Worm (Caenorhabditis elegans) whole organism, late embryonic: ENCODE results near the gene H40L08.2.

Experiments
- F13H6.1 ChIP-seq: sonication (generic microtip); optimal IDR thresholded peaks from 2 replicates; lab custom pipeline; 2016; ENCODE audit warnings: missing genetic modification characterization, missing compliant biosample characterization
- K02D7.2 ChIP-seq: sonication (generic microtip); optimal IDR thresholded peaks from 2 replicates; lab custom pipeline; 2017; ENCODE audit warnings: mild to moderate bottlenecking, missing genetic modification characterization, missing compliant biosample characterization
- K09A11.1 ChIP-seq: sonication (generic microtip); optimal IDR thresholded peaks from 2 replicates; lab custom pipeline; 2017; ENCODE audit warnings: antibody characterized with exemption, mild to moderate bottlenecking, missing genetic modification characterization, missing compliant biosample characterization; ENCODE audit not compliant: insufficient read depth
- T23F11.4 ChIP-seq: fragments of 200-800 bp; sonication (Bioruptor generic); optimal IDR thresholded peaks from 2 replicates; lab custom pipeline; 2018; ENCODE audit warnings: mild to moderate bottlenecking, missing genetic modification characterization, missing compliant biosample characterization
- Y22D7AL.16 ChIP-seq: sonication (generic microtip); optimal IDR thresholded peaks from 2 replicates; lab custom pipeline; 2016; ENCODE audit warnings: missing genetic modification characterization, missing compliant biosample characterization
- ceh-14 ChIP-seq: sonication (generic microtip); optimal IDR thresholded peaks from 2 replicates; lab custom pipeline; 2016; ENCODE audit warnings: missing genotype, missing genetic modification characterization, missing compliant biosample characterization
- ceh-18 ChIP-seq: sonication (generic microtip); optimal IDR thresholded peaks from 2 replicates; lab custom pipeline; 2016; ENCODE audit warnings: missing genetic modification characterization, missing compliant biosample characterization
- ceh-19 ChIP-seq: fragments of 200-800 bp; sonication (Bioruptor generic); optimal IDR thresholded peaks from 2 replicates; lab custom pipeline; 2018; ENCODE audit warnings: mild to moderate bottlenecking, missing genetic modification characterization, missing compliant biosample characterization
- ceh-22 ChIP-seq: sonication (generic microtip); optimal IDR thresholded peaks from 2 replicates; lab custom pipeline; 2017; ENCODE audit warnings: missing biosample characterization, missing genetic modification characterization
- ceh-30 ChIP-seq: fragments of 150-350 bp; optimal IDR thresholded peaks from 2 replicates; lab custom pipeline; 2014; ENCODE audit warnings: missing biosample characterization, missing genetic modification characterization
- ceh-31 ChIP-seq: sonication (generic microtip); optimal IDR thresholded peaks from 2 replicates; lab custom pipeline; 2016; ENCODE audit warnings: missing genetic modification characterization, missing compliant biosample characterization
- ceh-34 ChIP-seq: sonication (generic microtip); optimal IDR thresholded peaks from 2 replicates; lab custom pipeline; 2016; ENCODE audit warnings: mild to moderate bottlenecking, missing genetic modification characterization, missing compliant biosample characterization
- ceh-45 ChIP-seq: fragments of 200-800 bp; sonication (Bioruptor generic); IDR thresholded peaks from 2 replicates; pipeline ENCODE4 v1.3.6; 2022; ENCODE audit warnings: missing genetic modification reagents, missing genetic modification characterization, missing compliant biosample characterization
- ets-4 ChIP-seq: sonication (generic microtip); optimal IDR thresholded peaks from 2 replicates; lab custom pipeline; 2016; ENCODE audit warnings: missing genetic modification characterization, missing compliant biosample characterization
- eyg-1 ChIP-seq: sonication (generic microtip); optimal IDR thresholded peaks from 2 replicates; lab custom pipeline; 2016; ENCODE audit warnings: missing genotype, missing genetic modification characterization, missing compliant biosample characterization
- fax-1 ChIP-seq: sonication (generic microtip); optimal IDR thresholded peaks from 2 replicates; lab custom pipeline; 2016; ENCODE audit warnings: missing genotype, missing genetic modification characterization, missing compliant biosample characterization
- gmeb-2 ChIP-seq: sonication (generic microtip); optimal IDR thresholded peaks from 2 replicates; lab custom pipeline; 2016; ENCODE audit warnings: missing genetic modification characterization, inconsistent platforms, missing compliant biosample characterization
- hlh-13 ChIP-seq: fragments of 200-800 bp; sonication (Bioruptor generic); optimal IDR thresholded peaks from 2 replicates; lab custom pipeline; 2018; ENCODE audit warnings: mild to moderate bottlenecking, missing genetic modification characterization, missing compliant biosample characterization
- hlh-30 ChIP-seq: sonication (generic microtip); optimal IDR thresholded peaks from 2 replicates; lab custom pipeline; 2017; ENCODE audit warnings: antibody characterized with exemption, missing genetic modification characterization, missing compliant biosample characterization; ENCODE audit not compliant: insufficient read depth
- lim-6 ChIP-seq: sonication (generic microtip); optimal IDR thresholded peaks from 2 replicates; lab custom pipeline; 2016; ENCODE audit warnings: missing genetic modification characterization, missing compliant biosample characterization
- lin-11 ChIP-seq: fragments of 200-800 bp; sonication (Bioruptor generic); optimal IDR thresholded peaks from 2 replicates; lab custom pipeline; 2018; ENCODE audit warnings: mild to moderate bottlenecking, missing genetic modification characterization, missing compliant biosample characterization
- nfya-1 ChIP-seq: sonication (generic microtip); optimal IDR thresholded peaks from 2 replicates; lab custom pipeline; 2017; ENCODE audit warnings: missing genetic modification characterization, mild to moderate bottlenecking, missing compliant biosample characterization, antibody characterized with exemption, moderate library complexity
- nhr-232 ChIP-seq: sonication (generic microtip); optimal IDR thresholded peaks from 2 replicates; lab custom pipeline; 2016; ENCODE audit warnings: missing genetic modification characterization, missing compliant biosample characterization
- npax-4 ChIP-seq: sonication (generic microtip); optimal IDR thresholded peaks from 2 replicates; lab custom pipeline; 2016; ENCODE audit warnings: missing genetic modification characterization, missing compliant biosample characterization
- pat-9 ChIP-seq: fragments of 200-800 bp; sonication (Bioruptor generic); optimal IDR thresholded peaks from 2 replicates; lab custom pipeline; 2018; ENCODE audit warnings: mild to moderate bottlenecking, missing genetic modification characterization, moderate library complexity, missing compliant biosample characterization
- pax-1 ChIP-seq: fragments of 150-350 bp; optimal IDR thresholded peaks from 2 replicates; lab custom pipeline; 2014; ENCODE audit warnings: missing biosample characterization, missing genetic modification characterization
- pha-2 ChIP-seq: sonication (generic microtip); optimal IDR thresholded peaks from 2 replicates; lab custom pipeline; 2017; ENCODE audit warnings: mild to moderate bottlenecking, missing genetic modification characterization, missing compliant biosample characterization
- pha-4 ChIP-seq: fragments of 150-350 bp; optimal IDR thresholded peaks from 2 replicates; lab custom pipeline; 2018; ENCODE audit warnings: missing biosample characterization, missing genetic modification reagents, missing genetic modification characterization
- pqm-1 ChIP-seq: sonication (generic microtip); optimal IDR thresholded peaks from 2 replicates; lab custom pipeline; 2016; ENCODE audit warnings: missing genetic modification characterization, missing compliant biosample characterization
- pros-1 ChIP-seq: fragments of 150-350 bp; optimal IDR thresholded peaks from 2 replicates; lab custom pipeline; 2014; ENCODE audit warnings: missing biosample characterization, missing genetic modification reagents, missing genetic modification characterization
- ref-2 ChIP-seq: sonication (generic microtip); optimal IDR thresholded peaks from 2 replicates; lab custom pipeline; 2016; ENCODE audit warnings: missing genetic modification characterization, missing compliant biosample characterization
- rnt-1 ChIP-seq: sonication (generic microtip); optimal IDR thresholded peaks from 2 replicates; lab custom pipeline; 2016; ENCODE audit warnings: missing genetic modification characterization, missing compliant biosample characterization
- sox-2 ChIP-seq: fragments of 200-800 bp; sonication (Bioruptor generic); IDR thresholded peaks from 2 replicates; pipeline ENCODE4 v1.3.6; 2022; ENCODE audit warnings: missing genetic modification reagents, missing genetic modification characterization, missing compliant biosample characterization
- syd-9 ChIP-seq: sonication (generic microtip); optimal IDR thresholded peaks from 2 replicates; lab custom pipeline; 2016; ENCODE audit warnings: mild to moderate bottlenecking, missing genetic modification characterization, moderate library complexity, missing compliant biosample characterization
- ttx-3 ChIP-seq: sonication (generic microtip); optimal IDR thresholded peaks from 2 replicates; lab custom pipeline; 2016; ENCODE audit warnings: missing genetic modification reagents, missing genetic modification characterization, missing compliant biosample characterization
- unc-42 ChIP-seq: sonication (generic microtip); optimal IDR thresholded peaks from 2 replicates; lab custom pipeline; 2016; ENCODE audit warnings: missing genotype, missing genetic modification characterization, missing compliant biosample characterization
- zip-5 ChIP-seq: sonication (generic microtip); optimal IDR thresholded peaks from 2 replicates; lab custom pipeline; 2016; ENCODE audit warnings: missing genetic modification characterization, missing compliant biosample characterization
- ztf-16 ChIP-seq: sonication (generic microtip); optimal IDR thresholded peaks from 2 replicates; lab custom pipeline; 2017; ENCODE audit warnings: missing genetic modification characterization, missing compliant biosample characterization

The H40L08.2 gene

DNA sequence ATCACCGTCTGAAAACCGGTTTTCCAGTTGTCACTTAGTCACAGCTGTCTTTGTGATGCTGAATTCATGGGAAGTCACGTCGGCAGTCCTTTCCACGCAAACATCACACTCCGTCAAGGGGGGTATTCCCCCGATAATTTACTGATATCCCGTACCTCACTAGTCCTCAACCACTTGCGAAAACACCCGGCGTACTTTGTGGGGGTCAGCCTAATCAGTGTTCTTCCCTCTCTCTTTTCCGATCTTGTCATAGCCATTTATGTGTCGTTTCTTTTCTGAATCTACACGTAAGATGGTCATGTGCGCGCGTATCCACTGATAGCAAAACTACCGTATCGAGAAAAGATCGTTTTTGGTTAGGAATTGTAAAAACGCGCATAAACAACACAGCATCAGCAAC, 1.9 kb upstream of the H40L08.2 start:
- no peak for TF ChIP-seq Y22D7AL.16
- TF ChIP-seq syd-9 = no peak
- TF ChIP-seq ceh-22 (tag; lab: Kevin White, UChicago) = no peak
- no peak for TF ChIP-seq npax-4 (tag; lab: Kevin White, UChicago)
- TF ChIP-seq ref-2 (tag; lab: Kevin White, UChicago) = peak; percentile 33
- TF ChIP-seq ets-4 (tag; lab: Kevin White, UChicago) = no peak

ce11 chrX:15078276-15078675, 732 bp upstream of the H40L08.2 start:
- TF ChIP-seq T23F11.4 (GFP tag; lab: Kevin White, UChicago) (no peak), ceh-19 (GFP tag; lab: Kevin White, UChicago) (no peak), hlh-30 (tag; lab: Kevin White, UChicago) (no peak), ceh-31 (tag; lab: Kevin White, UChicago) (no peak), ets-4 (tag; lab: Kevin White, UChicago) (no peak), eyg-1 (no peak), ceh-18 (tag; lab: Kevin White, UChicago) (no peak), F13H6.1 (tag; lab: Kevin White, UChicago) (no peak), hlh-13 (no peak)
- TF ChIP-seq, all 69 proteins: peak for 0

- TF ChIP-seq K02D7.2 (tag; lab: Kevin White, UChicago) = no peak
These were observed 635 bp downstream of the H40L08.2 start for ce11 chrX:15076909-15077308.

- no peak for TF ChIP-seq pqm-1 (tag; lab: Kevin White, UChicago)
- TF ChIP-seq pat-9 (tag; lab: Kevin White, UChicago) = no peak
- no peak for TF ChIP-seq unc-42 (tag; lab: Kevin White, UChicago)
- TF ChIP-seq pha-2 (tag; lab: Kevin White, UChicago) = no peak
- TF ChIP-seq zip-5 (tag; lab: Kevin White, UChicago) = no peak
- TF ChIP-seq lim-6 (tag; lab: Kevin White, UChicago) = no peak
- no peak for TF ChIP-seq pros-1
- no peak for TF ChIP-seq npax-4 (tag; lab: Kevin White, UChicago)
- TF ChIP-seq rnt-1 (tag; lab: Kevin White, UChicago) = no peak
- no peak for TF ChIP-seq ceh-22 (tag; lab: Kevin White, UChicago)
- TF ChIP-seq nfya-1 (tag; lab: Kevin White, UChicago) = no peak
- TF ChIP-seq ztf-16 (tag; lab: Kevin White, UChicago) = no peak
- TF ChIP-seq hlh-30 (tag; lab: Kevin White, UChicago) = no peak
These were observed 1.4 kb downstream of the H40L08.2 start, which contains the start of the genes H40L08.3 and H40L08.9 for ce11 chrX:15076042-15076565. TSS of gene H40L08.3 (minus strand) at chrX:15076092. TSS of gene H40L08.9 (minus strand) at chrX:15076480.

ce11 chrX:15075170-15075569, 2.4 kb downstream of the H40L08.2 start:
- TF ChIP-seq unc-42 (tag; lab: Kevin White, UChicago) (no peak), nhr-232 (tag; lab: Kevin White, UChicago) (no peak), pha-4 (no peak), gmeb-2 (tag; lab: Kevin White, UChicago) (no peak), ceh-45 (GFP tag; lab: Robert Waterston, UW) (no peak), ceh-30 (no peak), pax-1 (no peak), ttx-3 (tag; lab: Kevin White, UChicago) (no peak), fax-1 (tag; lab: Kevin White, UChicago) (no peak), lin-11 (no peak), sox-2 (no peak), ceh-14 (no peak), ceh-22 (tag; lab: Kevin White, UChicago) (no peak), ceh-34 (no peak), K09A11.1 (tag; lab: Kevin White, UChicago) (no peak)
